Fruit fly (Drosophila melanogaster): ENCODE measurements around the gene MED22.

Gene MED22

DNA sequence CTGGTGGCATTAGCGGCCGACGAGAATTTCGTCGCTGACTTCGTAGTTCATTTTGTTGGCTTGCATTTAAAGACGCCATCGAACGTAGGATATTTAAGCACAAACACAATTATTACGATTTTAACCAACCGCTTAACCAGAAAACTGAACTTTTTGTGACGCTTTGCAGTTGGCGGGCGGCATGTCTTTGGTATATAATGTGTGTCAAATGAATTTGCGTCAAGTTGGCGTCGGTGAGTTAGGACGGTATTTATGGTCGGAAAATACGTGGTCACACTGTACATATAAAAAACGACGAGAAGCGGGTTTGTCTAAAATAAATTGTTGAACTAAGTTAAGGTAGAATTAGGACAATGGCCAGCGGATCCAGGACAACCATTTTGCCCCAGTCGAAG, at the start of gene MED22, which contains the start of gene CG43867:
Gene MED22, plus strand, starts transcription at position 277 of the 395 bp plus-strand sequence.
Gene CG43867, minus strand, starts transcription at position 113 of the 395 bp plus-strand sequence.
- TF ChIP-seq Pif1B (GFP tag; optimal IDR thresholded peaks at IDR 0.05): no peak

- TF ChIP-seq CG4496 (GFP tag; IDR thresholded peaks at IDR 0.05): no peak
- TF ChIP-seq fd96Ca (GFP tag; IDR thresholded peaks at IDR 0.05): no peak
- no peak for TF ChIP-seq CG15710 (tag; optimal IDR thresholded peaks at IDR 0.05)
- TF ChIP-seq CG14655 (GFP tag; optimal IDR thresholded peaks at IDR 0.05): no peak
- no peak for TF ChIP-seq CG9948 (tag; optimal IDR thresholded peaks at IDR 0.05)
- TF ChIP-seq D1 (tag; optimal IDR thresholded peaks at IDR 0.05): no peak
- no peak for TF ChIP-seq Ets98B (GFP tag; IDR thresholded peaks at IDR 0.05)
- TF ChIP-seq CG8159 (tag; optimal IDR thresholded peaks at IDR 0.05): no peak
- no peak for TF ChIP-seq Pif1A (GFP tag; optimal IDR thresholded peaks at IDR 0.05)
- no peak for TF ChIP-seq Snoo (tag; optimal IDR thresholded peaks at IDR 0.05)
- TF ChIP-seq CG17806 (tag; optimal IDR thresholded peaks at IDR 0.05): no peak
- no peak for TF ChIP-seq CG34367 (tag; optimal IDR thresholded peaks at IDR 0.05)
- TF ChIP-seq CG32121 (GFP tag; IDR thresholded peaks at IDR 0.05): no peak
- TF ChIP-seq Pif1B (GFP tag; optimal IDR thresholded peaks at IDR 0.05): no peak
- no peak for TF ChIP-seq CG10348 (GFP tag; IDR thresholded peaks at IDR 0.05)
These were observed 33.8 kb upstream of the MED22 start, which contains the start of gene CG11663 for dm6 chrX:894182-894581. CG11663 (plus strand) TSS chrX:894482.

- TF ChIP-seq Snoo (tag; optimal IDR thresholded peaks at IDR 0.05): no peak
- TF ChIP-seq CG12605 (GFP tag; IDR thresholded peaks at IDR 0.05): 0 out of 2 replicates have a peak, but pooled peaks have one; percentile 24
- no peak for TF ChIP-seq CG13204 (GFP tag; optimal IDR thresholded peaks at IDR 0.05)
- peak; percentile 19 for TF ChIP-seq CG17806 (tag; optimal IDR thresholded peaks at IDR 0.05)
- TF ChIP-seq Ets98B (GFP tag; IDR thresholded peaks at IDR 0.05): peak; percentile 46
- peak; percentile 81 for TF ChIP-seq EcR (GFP tag; optimal IDR thresholded peaks at IDR 0.05)
- TF ChIP-seq Pif1B (GFP tag; optimal IDR thresholded peaks at IDR 0.05): peak; percentile 47
These were observed 29.6 kb upstream of the MED22 start for dm6 chrX:898367-898766.

dm6 chrX:899407-900050, 28.4 kb upstream of the MED22 start:
- TF ChIP-seq fd96Ca (GFP tag; IDR thresholded peaks at IDR 0.05): 0 out of 3 replicates have a peak, but pooled peaks have one; percentile 34
- no peak for TF ChIP-seq CG8301 (tag; optimal IDR thresholded peaks at IDR 0.05)

DNA sequence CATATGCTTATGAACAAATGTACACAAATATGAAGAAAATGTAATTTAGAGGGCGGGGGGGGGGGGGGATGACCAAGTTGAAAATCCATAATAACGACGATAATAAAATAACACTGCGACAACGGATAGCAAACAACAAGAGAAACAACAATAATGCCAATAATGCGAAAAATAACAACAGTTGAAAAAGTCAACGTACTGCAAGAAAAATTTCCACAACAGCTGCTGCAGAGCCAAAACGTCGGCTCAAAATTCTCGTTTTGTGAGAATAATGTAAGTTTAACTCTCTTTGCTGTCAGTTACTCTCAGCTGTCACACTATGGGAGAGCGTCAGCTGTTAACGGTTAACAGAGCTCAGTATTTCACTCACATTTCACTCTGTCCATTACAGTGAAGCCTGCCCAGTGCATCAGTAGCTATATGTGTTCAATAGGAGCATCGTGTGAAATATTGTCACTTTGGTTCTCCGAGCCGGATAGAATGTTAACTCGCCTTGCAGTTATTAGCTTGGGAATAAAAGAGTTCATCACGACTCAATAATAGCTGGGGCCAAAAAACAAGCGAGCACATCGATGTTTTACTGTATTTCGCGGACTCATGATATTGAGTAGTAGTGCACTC, 27.1 kb upstream of the MED22 start:
- TF ChIP-seq CG4496 (GFP tag; IDR thresholded peaks at IDR 0.05): peak; percentile 96
- TF ChIP-seq fd96Ca (GFP tag; IDR thresholded peaks at IDR 0.05): peak; percentile 97
- peak; percentile 55 for TF ChIP-seq D1 (tag; optimal IDR thresholded peaks at IDR 0.05)
- TF ChIP-seq rn (GFP tag; IDR thresholded peaks at IDR 0.05): peak; percentile 70; the same call in 1 of the 2 replicates
- TF ChIP-seq CG8159 (tag; optimal IDR thresholded peaks at IDR 0.05): peak; percentile 90
- peak; percentile 84 for TF ChIP-seq CG10348 (GFP tag; IDR thresholded peaks at IDR 0.05)
- peak; percentile 91 for TF ChIP-seq CG8301 (tag; optimal IDR thresholded peaks at IDR 0.05)
- TF ChIP-seq EcR (GFP tag; optimal IDR thresholded peaks at IDR 0.05): peak; percentile 92
- TF ChIP-seq CG13204 (GFP tag; optimal IDR thresholded peaks at IDR 0.05): peak; percentile 60
- peak; percentile 92 for TF ChIP-seq Pif1B (GFP tag; optimal IDR thresholded peaks at IDR 0.05)
- peak; percentile 90 for TF ChIP-seq Snoo (tag; optimal IDR thresholded peaks at IDR 0.05)
- peak; percentile 95 for TF ChIP-seq Ets98B (GFP tag; IDR thresholded peaks at IDR 0.05)
- peak; percentile 86 for TF ChIP-seq CG12605 (GFP tag; IDR thresholded peaks at IDR 0.05)
- peak; percentile 94 for TF ChIP-seq CG32121 (GFP tag; IDR thresholded peaks at IDR 0.05)
- peak; percentile 89 for TF ChIP-seq CG14655 (GFP tag; optimal IDR thresholded peaks at IDR 0.05)
- TF ChIP-seq CG15710 (tag; optimal IDR thresholded peaks at IDR 0.05): peak; percentile 91
- TF ChIP-seq CG9948 (tag; optimal IDR thresholded peaks at IDR 0.05): peak; percentile 86
- TF ChIP-seq Pif1A (GFP tag; optimal IDR thresholded peaks at IDR 0.05): peak; percentile 93
- TF ChIP-seq gl (tag; optimal IDR thresholded peaks at IDR 0.05): peak; percentile 84
- peak; percentile 90 for TF ChIP-seq CG17806 (tag; optimal IDR thresholded peaks at IDR 0.05)
- TF ChIP-seq CG34367 (tag; optimal IDR thresholded peaks at IDR 0.05): peak; percentile 88

DNA sequence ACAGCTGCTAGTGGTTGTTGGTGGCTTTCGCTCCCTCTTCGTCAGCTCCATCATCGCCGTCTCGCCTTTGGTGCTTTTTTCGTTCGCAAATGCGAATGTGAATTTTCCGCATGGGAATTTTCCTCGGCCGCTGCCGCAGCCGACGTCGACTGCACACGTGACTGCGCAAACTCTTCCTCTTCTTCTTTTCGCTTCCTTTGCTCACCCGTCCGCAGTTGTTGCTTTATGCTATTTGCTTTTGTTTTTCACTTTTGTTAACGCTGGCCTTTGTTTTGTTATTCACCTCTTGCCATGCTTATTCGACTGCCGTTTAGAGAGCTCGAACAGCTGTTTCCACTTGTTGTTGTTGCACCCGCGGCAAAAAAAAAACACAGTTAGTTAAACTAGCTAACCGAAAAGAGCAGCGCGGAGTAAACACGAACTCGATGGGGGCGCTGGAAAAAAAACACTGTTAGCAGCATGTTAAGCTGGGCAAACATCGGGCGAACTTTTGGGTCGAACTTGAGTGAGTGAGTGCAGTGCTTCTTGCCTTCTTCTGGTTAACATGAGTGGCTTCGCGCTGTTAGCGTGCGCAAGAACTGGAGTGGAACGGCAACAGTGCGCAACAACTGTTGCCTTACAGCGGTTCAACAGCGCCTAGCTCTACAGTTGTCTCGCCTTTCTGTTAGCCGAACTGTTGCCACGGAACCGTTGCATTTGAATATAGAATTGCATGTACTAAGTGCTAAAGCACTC, 19.0 kb upstream of the MED22 start:
- TF ChIP-seq gl (tag; optimal IDR thresholded peaks at IDR 0.05) (no peak), CG4496 (GFP tag; IDR thresholded peaks at IDR 0.05) (0 out of 3 replicates have a peak, but pooled peaks have one; percentile 5), EcR (GFP tag; optimal IDR thresholded peaks at IDR 0.05) (peak; percentile 54), Pif1B (GFP tag; optimal IDR thresholded peaks at IDR 0.05) (peak; percentile 6)
